Fruit fly (Drosophila melanogaster) whole organism, embryonic: Measurements from ENCODE around the gene jv.

Experiments
- Bteb2 ChIP-seq: fragments of 200-800 bp; sonication (Bioruptor generic); optimal IDR thresholded peaks from 2 replicates; lab custom pipeline; 2016; ENCODE audit warnings: missing biosample characterization, missing genetic modification characterization
- CG10462 ChIP-seq: fragments of 200-800 bp; sonication (Bioruptor generic); optimal IDR thresholded peaks from 2 replicates; lab custom pipeline; 2016; ENCODE audit warnings: missing biosample characterization, missing genetic modification characterization
- CG11093 ChIP-seq: fragments of 200-800 bp; sonication (Bioruptor generic); IDR thresholded peaks from 3 replicates; pipeline ENCODE4 v1.3.6; 2022; ENCODE audit warnings: missing biosample characterization, missing genetic modification characterization
- CG11723 ChIP-seq: fragments of 200-800 bp; sonication (Bioruptor generic); optimal IDR thresholded peaks from 2 replicates; lab custom pipeline; 2017; ENCODE audit warnings: missing biosample characterization, mild to moderate bottlenecking, missing genetic modification characterization
- CG12071 ChIP-seq: fragments of 200-800 bp; sonication (Bioruptor generic); optimal IDR thresholded peaks from 3 replicates; lab custom pipeline; 2018; ENCODE audit warnings: missing biosample characterization, mild to moderate bottlenecking, missing genetic modification characterization
- CG1602 ChIP-seq: fragments of 200-800 bp; sonication (Bioruptor generic); optimal IDR thresholded peaks from 3 replicates; lab custom pipeline; 2016; ENCODE audit warnings: missing biosample characterization, missing genetic modification characterization
- CG1603 ChIP-seq: fragments of 200-800 bp; sonication (Bioruptor generic); optimal IDR thresholded peaks from 2 replicates; lab custom pipeline; 2019; ENCODE audit warnings: missing biosample characterization, mild to moderate bottlenecking, missing genetic modification characterization, moderate library complexity
- CG17568 ChIP-seq: fragments of 200-800 bp; sonication (Bioruptor generic); optimal IDR thresholded peaks from 2 replicates; lab custom pipeline; 2018; ENCODE audit warnings: missing biosample characterization, mild to moderate bottlenecking, missing genetic modification characterization, moderate library complexity
- CG17612 ChIP-seq: fragments of 200-800 bp; sonication (Bioruptor generic); IDR thresholded peaks from 2 replicates; pipeline ENCODE4 v1.3.6; 2022; ENCODE audit warnings: missing biosample characterization, missing genetic modification characterization
- CG2120 ChIP-seq: fragments of 200-800 bp; sonication (Bioruptor generic); optimal IDR thresholded peaks from 3 replicates; lab custom pipeline; 2016; ENCODE audit warnings: missing biosample characterization, missing genetic modification characterization
- CG34422 ChIP-seq: fragments of 200-800 bp; sonication (Bioruptor generic); IDR thresholded peaks from 3 replicates; pipeline ENCODE4 v1.3.6; 2022; ENCODE audit warnings: missing biosample characterization, missing genetic modification characterization
- CG3838 ChIP-seq: fragments of 200-800 bp; sonication (Bioruptor generic); optimal IDR thresholded peaks from 3 replicates; lab custom pipeline; 2016; ENCODE audit warnings: missing biosample characterization, missing genetic modification characterization
- CG3847 ChIP-seq: fragments of 200-800 bp; sonication (Bioruptor generic); IDR thresholded peaks from 2 replicates; pipeline ENCODE4 v1.3.6; 2022; ENCODE audit warnings: missing biosample characterization, missing genetic modification characterization
- CG42726 ChIP-seq: fragments of 200-800 bp; sonication (Bioruptor generic); IDR thresholded peaks from 2 replicates; pipeline ENCODE4 v1.3.6; 2022; ENCODE audit warnings: missing biosample characterization, missing genetic modification characterization; ENCODE audit not compliant: partially characterized antibody
- CG7271 ChIP-seq: fragments of 200-800 bp; sonication (Bioruptor generic); optimal IDR thresholded peaks from 2 replicates; lab custom pipeline; 2018; ENCODE audit warnings: missing biosample characterization, mild to moderate bottlenecking, missing genetic modification characterization, moderate library complexity
- CG8388 ChIP-seq: fragments of 200-800 bp; sonication (Bioruptor generic); optimal IDR thresholded peaks from 2 replicates; lab custom pipeline; 2019; ENCODE audit warnings: missing biosample characterization, mild to moderate bottlenecking, missing genetic modification characterization, moderate library complexity
- CrebB ChIP-seq: fragments of 200-800 bp; sonication (Bioruptor generic); optimal IDR thresholded peaks from 3 replicates; lab custom pipeline; 2018; ENCODE audit warnings: missing biosample characterization, mild to moderate bottlenecking, missing genetic modification characterization
- D19B ChIP-seq: fragments of 200-800 bp; sonication (Bioruptor generic); optimal IDR thresholded peaks from 2 replicates; lab custom pipeline; 2017; ENCODE audit warnings: missing biosample characterization, mild to moderate bottlenecking, missing genetic modification characterization
- Dfd ChIP-seq, 2 experiments: fragments of >200 bp; optimal IDR thresholded peaks; 2 replicates each; lab custom pipeline; 2017; ENCODE audit warnings: missing biosample characterization in 2 of 2, missing genetic modification characterization in 2 of 2
- Drgx ChIP-seq: fragments of 200-800 bp; sonication (Bioruptor generic); IDR thresholded peaks from 2 replicates; pipeline ENCODE4 v1.3.6; 2022; ENCODE audit warnings: missing biosample characterization, missing genetic modification characterization
- HLH3B ChIP-seq: fragments of 200-800 bp; sonication (Bioruptor generic); IDR thresholded peaks from 2 replicates; pipeline ENCODE4 v1.3.6; 2022; ENCODE audit warnings: missing biosample characterization, missing genetic modification characterization
- Hey ChIP-seq: fragments of 200-800 bp; sonication (Bioruptor generic); optimal IDR thresholded peaks from 3 replicates; lab custom pipeline; 2018; ENCODE audit warnings: missing biosample characterization, mild to moderate bottlenecking, missing genetic modification characterization
- Hr78 ChIP-seq, 2 experiments: fragments of 200-800 bp in 1 of 2; fragments of >200 bp in 1 of 2; sonication (Bioruptor generic) in 1 of 2; optimal IDR thresholded peaks; 2 replicates each; lab custom pipeline; 2017 to 2019; ENCODE audit warnings: missing biosample characterization in 2 of 2, missing genetic modification characterization in 2 of 2, mild to moderate bottlenecking in 1 of 2, moderate library complexity in 1 of 2
- Lhr ChIP-seq: fragments of 200-800 bp; sonication (Bioruptor generic); optimal IDR thresholded peaks from 3 replicates; lab custom pipeline; 2017; ENCODE audit warnings: mild to moderate bottlenecking, missing biosample characterization, missing genetic modification reagents, missing genetic modification characterization
- Med ChIP-seq: fragments of 200-800 bp; sonication (Bioruptor generic); peaks from one replicate; lab custom pipeline; 2016; ENCODE audit warnings: missing biosample characterization, missing genetic modification characterization, mild to moderate bottlenecking, inconsistent platforms, moderate library complexity
- Mes4 ChIP-seq: fragments of 200-800 bp; sonication (Bioruptor generic); optimal IDR thresholded peaks from 2 replicates; lab custom pipeline; 2016; ENCODE audit warnings: missing biosample characterization, missing genetic modification characterization
- Nf-YC ChIP-seq: fragments of 200-800 bp; optimal IDR thresholded peaks from 3 replicates; lab custom pipeline; 2019; ENCODE audit warnings: missing biosample characterization, mild to moderate bottlenecking, missing genetic modification characterization, moderate library complexity
- Ssrp ChIP-seq: fragments of 200-800 bp; sonication (Bioruptor generic); optimal IDR thresholded peaks from 2 replicates; lab custom pipeline; 2018; ENCODE audit warnings: missing biosample characterization, mild to moderate bottlenecking, missing genetic modification characterization, moderate library complexity
- Stat92E ChIP-seq, 3 experiments: fragments of >200 bp in 2 of 3; fragments of 200-800 bp in 1 of 3; sonication (Bioruptor generic) in 1 of 3; optimal IDR thresholded peaks; 2 replicates each; lab custom pipeline; 2017 to 2019; ENCODE audit warnings: missing biosample characterization in 3 of 3, missing genetic modification characterization in 3 of 3, mild to moderate bottlenecking in 1 of 3, moderate library complexity in 1 of 3
- Xrp1 ChIP-seq: fragments of 200-800 bp; sonication (Bioruptor generic); IDR thresholded peaks from 2 replicates; pipeline ENCODE4 v1.3.6; 2022; ENCODE audit warnings: missing biosample characterization, missing genetic modification characterization
- dmrt99B ChIP-seq: fragments of 200-800 bp; sonication (Bioruptor generic); optimal IDR thresholded peaks from 2 replicates; lab custom pipeline; 2018; ENCODE audit warnings: missing biosample characterization, mild to moderate bottlenecking, missing genetic modification characterization, moderate library complexity
- eve ChIP-seq, 2 experiments: fragments of >200 bp; optimal IDR thresholded peaks; 2 replicates each; lab custom pipeline; 2017; ENCODE audit warnings: missing biosample characterization in 2 of 2, missing genetic modification characterization in 2 of 2
- eyg ChIP-seq: fragments of 200-800 bp; sonication (Bioruptor generic); optimal IDR thresholded peaks from 3 replicates; lab custom pipeline; 2016; ENCODE audit warnings: missing biosample characterization, missing genetic modification characterization
- fu2 ChIP-seq: fragments of 200-800 bp; sonication (Bioruptor generic); optimal IDR thresholded peaks from 2 replicates; lab custom pipeline; 2016; ENCODE audit warnings: missing biosample characterization, missing genetic modification characterization
- grau ChIP-seq: fragments of 200-800 bp; optimal IDR thresholded peaks from 3 replicates; lab custom pipeline; 2019; ENCODE audit warnings: missing biosample characterization, mild to moderate bottlenecking, missing genetic modification characterization, moderate library complexity
- grn ChIP-seq: fragments of 200-800 bp; sonication (Bioruptor generic); optimal IDR thresholded peaks from 3 replicates; lab custom pipeline; 2017; ENCODE audit warnings: missing biosample characterization, missing genetic modification characterization
- hth ChIP-seq: fragments of >200 bp; optimal IDR thresholded peaks from 2 replicates; lab custom pipeline; 2017; ENCODE audit warnings: inconsistent platforms
- knrl ChIP-seq: fragments of 200-800 bp; sonication (Bioruptor generic); IDR thresholded peaks from 3 replicates; pipeline ENCODE4 v1.3.6; 2022; ENCODE audit warnings: missing biosample characterization, missing genetic modification characterization; ENCODE audit not compliant: partially characterized antibody
- lov ChIP-seq, 2 experiments: fragments of 200-800 bp in 1 of 2; fragments of >200 bp in 1 of 2; sonication (Bioruptor generic) in 1 of 2; IDR thresholded peaks in 1 of 2; optimal IDR thresholded peaks in 1 of 2; 2 replicates in 1 of 2; 3 replicates in 1 of 2; pipeline versions ENCODE4 v1.3.6 to Lab custom; 2017 to 2022; ENCODE audit warnings: missing biosample characterization in 1 of 2, missing genetic modification characterization in 1 of 2
- mam ChIP-seq: fragments of 200-800 bp; sonication (Bioruptor generic); optimal IDR thresholded peaks from 3 replicates; lab custom pipeline; 2016; ENCODE audit warnings: missing biosample characterization, missing genetic modification characterization
- mld ChIP-seq: fragments of 200-800 bp; sonication (Bioruptor generic); IDR thresholded peaks from 3 replicates; pipeline ENCODE4 v1.3.6; 2022; ENCODE audit warnings: missing biosample characterization, missing genetic modification characterization; ENCODE audit not compliant: partially characterized antibody
- nau ChIP-seq: fragments of 200-800 bp; sonication (Bioruptor generic); optimal IDR thresholded peaks from 3 replicates; lab custom pipeline; 2017; ENCODE audit warnings: missing biosample characterization, mild to moderate bottlenecking, missing genetic modification characterization, missing genetic modification reagents
- pho ChIP-seq: fragments of 200-800 bp; sonication (Bioruptor generic); optimal IDR thresholded peaks from 2 replicates; lab custom pipeline; 2016; ENCODE audit warnings: missing biosample characterization, missing genetic modification characterization
- pros ChIP-seq: fragments of 200-800 bp; sonication (Bioruptor generic); optimal IDR thresholded peaks from 3 replicates; lab custom pipeline; 2019; ENCODE audit warnings: missing biosample characterization, mild to moderate bottlenecking, missing genetic modification characterization, moderate library complexity
- ranshi ChIP-seq: fragments of 200-800 bp; sonication (Bioruptor generic); IDR thresholded peaks from 2 replicates; pipeline ENCODE4 v1.3.6; 2022; ENCODE audit warnings: missing biosample characterization, missing genetic modification characterization
- stwl ChIP-seq: fragments of 200-800 bp; sonication (Bioruptor generic); optimal IDR thresholded peaks from 3 replicates; lab custom pipeline; 2018; ENCODE audit warnings: missing biosample characterization, mild to moderate bottlenecking, missing genetic modification characterization, moderate library complexity
- vvl ChIP-seq: fragments of 200-800 bp; sonication (Bioruptor generic); IDR thresholded peaks from 2 replicates; pipeline ENCODE4 v1.3.6; 2022; ENCODE audit warnings: missing biosample characterization, missing genetic modification characterization
- yki ChIP-seq: fragments of >200 bp; optimal IDR thresholded peaks from 3 replicates; lab custom pipeline; 2018
- zfh2 ChIP-seq: fragments of 200-800 bp; sonication (Bioruptor generic); optimal IDR thresholded peaks from 2 replicates; lab custom pipeline; 2016; ENCODE audit warnings: missing biosample characterization, missing genetic modification characterization

The jv gene

dm6 chr3L:6554056-6554739, 35.1 kb downstream of the jv start (continued):
- no peak for TF ChIP-seq zfh2
- TF ChIP-seq CG1602 (GFP tag; lab: Kevin White, UChicago), result no peak
- no peak for TF ChIP-seq stwl (tag; lab: Kevin White, UChicago)
- TF ChIP-seq mam (GFP tag; lab: Kevin White, UChicago), result no peak
- no peak for TF ChIP-seq D19B (GFP tag; lab: Kevin White, UChicago)
- TF ChIP-seq fu2 (GFP tag; lab: Kevin White, UChicago), result no peak
- no peak for TF ChIP-seq CG8388 (GFP tag; lab: Kevin White, UChicago)
- no peak for TF ChIP-seq Nf-YC (tag; lab: Kevin White, UChicago)
- TF ChIP-seq CG1603 (tag; lab: Kevin White, UChicago), result peak; percentile 17
- TF ChIP-seq nau (GFP tag; lab: Kevin White, UChicago), result no peak
- TF ChIP-seq CG2120, result peak; percentile 5
- TF ChIP-seq pros (GFP tag; lab: Kevin White, UChicago), result no peak
- TF ChIP-seq ranshi (GFP tag; lab: Robert Waterston, UW), result no peak
- TF ChIP-seq CG12071 (GFP tag; lab: Kevin White, UChicago), result no peak
- TF ChIP-seq CG3847 (GFP tag; lab: Robert Waterston, UW), result no peak
- TF ChIP-seq vvl (GFP tag; lab: Robert Waterston, UW), result peak; percentile 28; the same call in 1 of the 2 replicates
- TF ChIP-seq eyg (GFP tag; lab: Kevin White, UChicago), result no peak
- no peak for TF ChIP-seq lov (optimal IDR thresholded peaks at IDR 0.05; lab: Kevin White, UChicago)
- TF ChIP-seq lov (GFP tag; IDR thresholded peaks at IDR 0.05; lab: Robert Waterston, UW), result no peak
- TF ChIP-seq Dfd (GFP tag; optimal IDR thresholded peaks at IDR 0.05; lab: Kevin White, UChicago), result no peak
- TF ChIP-seq Med (GFP tag; lab: Kevin White, UChicago), result peak; percentile 49
- TF ChIP-seq Hr78 (GFP tag; optimal IDR thresholded peaks at IDR 0.05; lab: Kevin White, UChicago), result no peak
- TF ChIP-seq yki (lab: Kevin White, UChicago), result no peak
- no peak for TF ChIP-seq Ssrp
- no peak for TF ChIP-seq CG34422 (GFP tag; lab: Robert Waterston, UW)
- peak; percentile 8 for TF ChIP-seq grau (tag; lab: Kevin White, UChicago)
- no peak for TF ChIP-seq CrebB (tag; lab: Kevin White, UChicago)
- TF ChIP-seq Lhr (GFP tag; lab: Kevin White, UChicago), result no peak
- TF ChIP-seq hth, result no peak
- TF ChIP-seq, all 482 proteins: peak for 14

dm6 chr3L:6552968-6553402, 36.3 kb downstream of the jv start:
- TF ChIP-seq CG10462 (GFP tag; lab: Kevin White, UChicago) (peak; percentile 42), CG2120 (peak; percentile 95), Bteb2 (GFP tag; lab: Kevin White, UChicago) (peak; percentile 85), HLH3B (peak; percentile 88), CG3838 (GFP tag; lab: Kevin White, UChicago) (peak; percentile 49), fu2 (GFP tag; lab: Kevin White, UChicago) (peak; percentile 64), CG11093 (peak; percentile 84), Stat92E (GFP tag; optimal IDR thresholded peaks at IDR 0.05; lab: Kevin White, UChicago) (peak in 1 of 3 experiments; percentile 7), eve (GFP tag; optimal IDR thresholded peaks at IDR 0.05; lab: Kevin White, UChicago) (peak in 1 of 2 experiments; percentile 83), CG17612 (GFP tag; lab: Robert Waterston, UW) (peak; percentile 57), Hey (tag; lab: Kevin White, UChicago) (peak; percentile 39), mld (GFP tag; lab: Robert Waterston, UW) (no peak), CG7271 (tag; lab: Kevin White, UChicago) (peak; percentile 7), CG8388 (GFP tag; lab: Kevin White, UChicago) (peak; percentile 76), dmrt99B (tag; lab: Kevin White, UChicago) (peak; percentile 91), CG11723 (GFP tag; lab: Kevin White, UChicago) (peak; percentile 65), Xrp1 (GFP tag; lab: Robert Waterston, UW) (peak; percentile 85), Drgx (GFP tag; lab: Robert Waterston, UW) (peak; percentile 63), grn (GFP tag; lab: Kevin White, UChicago) (no peak), Mes4 (peak; percentile 62), CG17568 (GFP tag; lab: Kevin White, UChicago) (peak; percentile 81), knrl (GFP tag; lab: Robert Waterston, UW) (no peak), CG42726 (no peak), pho (peak; percentile 83)
